Fruit fly (Drosophila melanogaster) whole organism, embryonic: ENCODE results near the gene RhoGAP93B.

Experiments
- jumu ChIP-seq: fragments of 200-800 bp; sonication (Bioruptor generic); optimal IDR thresholded peaks from 3 replicates; lab custom pipeline; 2016; ENCODE audit warnings: missing biosample characterization, missing genetic modification characterization
- tup ChIP-seq: fragments of 200-800 bp; sonication (Bioruptor generic); optimal IDR thresholded peaks from 2 replicates; lab custom pipeline; 2016; ENCODE audit warnings: missing biosample characterization, mild to moderate bottlenecking, missing genetic modification characterization, moderate library complexity

- TF ChIP-seq tup (GFP tag; lab: Kevin White, UChicago) (no peak), jumu (GFP tag; lab: Kevin White, UChicago) (no peak)
Observed at dm6 chr3R:21102477-21102876, 4.8 kb upstream of the RhoGAP93B start.
